Fruit fly (Drosophila melanogaster) whole organism, embryonic: ENCODE data around the gene CG32036.

Experiments
- Ada2b ChIP-seq: fragments of 200-800 bp; sonication (Bioruptor generic); IDR thresholded peaks from 2 replicates; pipeline ENCODE4 v1.3.6; 2022; ENCODE audit warnings: missing biosample characterization, missing genetic modification characterization
- CG10147 ChIP-seq: fragments of 200-800 bp; sonication (Bioruptor generic); optimal IDR thresholded peaks from 2 replicates; lab custom pipeline; 2019; ENCODE audit warnings: missing biosample characterization, mild to moderate bottlenecking, missing genetic modification characterization, moderate library complexity
- CG12391 ChIP-seq: fragments of 200-800 bp; sonication (Bioruptor generic); optimal IDR thresholded peaks from 3 replicates; lab custom pipeline; 2018; ENCODE audit warnings: missing biosample characterization, mild to moderate bottlenecking, missing genetic modification characterization, moderate library complexity
- CG12659 ChIP-seq: fragments of 200-800 bp; sonication (Bioruptor generic); optimal IDR thresholded peaks from 3 replicates; lab custom pipeline; 2017; ENCODE audit warnings: mild to moderate bottlenecking, missing biosample characterization, missing genetic modification reagents, missing genetic modification characterization
- CG13287 ChIP-seq: fragments of 200-800 bp; sonication (Bioruptor generic); IDR thresholded peaks from 2 replicates; pipeline ENCODE4 v1.3.6; 2022; ENCODE audit warnings: missing biosample characterization, missing genetic modification characterization; ENCODE audit not compliant: partially characterized antibody
- CG14710 ChIP-seq: fragments of 200-800 bp; sonication (Bioruptor generic); optimal IDR thresholded peaks from 3 replicates; lab custom pipeline; 2019; ENCODE audit warnings: missing biosample characterization, mild to moderate bottlenecking, missing genetic modification characterization, moderate library complexity
- CG15601 ChIP-seq: fragments of 200-800 bp; sonication (Bioruptor generic); optimal IDR thresholded peaks from 3 replicates; lab custom pipeline; 2019; ENCODE audit warnings: missing biosample characterization, mild to moderate bottlenecking, missing genetic modification characterization, moderate library complexity
- CG16813 ChIP-seq: fragments of 200-800 bp; sonication (Bioruptor generic); IDR thresholded peaks from 3 replicates; pipeline ENCODE4 v1.3.6; 2022; ENCODE audit warnings: missing biosample characterization, missing genetic modification characterization; ENCODE audit not compliant: partially characterized antibody
- CG2712 ChIP-seq: fragments of 200-800 bp; optimal IDR thresholded peaks from 3 replicates; lab custom pipeline; 2019; ENCODE audit warnings: missing biosample characterization, mild to moderate bottlenecking, missing genetic modification characterization, moderate library complexity
- CG3407 ChIP-seq: fragments of 200-800 bp; sonication (Bioruptor generic); optimal IDR thresholded peaks from 2 replicates; lab custom pipeline; 2018; ENCODE audit warnings: missing biosample characterization, mild to moderate bottlenecking, missing genetic modification characterization
- CG42726 ChIP-seq: fragments of 200-800 bp; sonication (Bioruptor generic); IDR thresholded peaks from 2 replicates; pipeline ENCODE4 v1.3.6; 2022; ENCODE audit warnings: missing biosample characterization, missing genetic modification characterization; ENCODE audit not compliant: partially characterized antibody
- CG4617 ChIP-seq: fragments of 200-800 bp; sonication (Bioruptor generic); optimal IDR thresholded peaks from 3 replicates; lab custom pipeline; 2016; ENCODE audit warnings: missing biosample characterization, missing genetic modification characterization, borderline replicate concordance
- CG4730 ChIP-seq: fragments of 200-800 bp; sonication (Bioruptor generic); IDR thresholded peaks from 2 replicates; pipeline ENCODE4 v1.3.6; 2022; ENCODE audit warnings: missing biosample characterization, missing genetic modification characterization
- CG8924 ChIP-seq: fragments of 200-800 bp; optimal IDR thresholded peaks from 3 replicates; lab custom pipeline; 2019; ENCODE audit warnings: missing biosample characterization, mild to moderate bottlenecking, missing genetic modification characterization, moderate library complexity
- CG9797 ChIP-seq: fragments of 200-800 bp; sonication (Bioruptor generic); optimal IDR thresholded peaks from 3 replicates; lab custom pipeline; 2018; ENCODE audit warnings: missing biosample characterization, mild to moderate bottlenecking, missing genetic modification characterization
- CTCF ChIP-seq: fragments of 200-800 bp; sonication (Bioruptor generic); optimal IDR thresholded peaks from 2 replicates; lab custom pipeline; 2017; ENCODE audit warnings: missing biosample characterization, mild to moderate bottlenecking, missing genetic modification characterization, moderate library complexity
- Dll ChIP-seq: fragments of 200-800 bp; sonication (Bioruptor generic); IDR thresholded peaks from 4 replicates; pipeline ENCODE4 v1.3.6; 2022; ENCODE audit warnings: missing biosample characterization, missing genetic modification characterization; ENCODE audit not compliant: partially characterized antibody
- Doc2 ChIP-seq: fragments of 200-800 bp; sonication (Bioruptor generic); IDR thresholded peaks from 2 replicates; pipeline ENCODE4 v1.3.6; 2022; ENCODE audit warnings: missing biosample characterization, missing genetic modification characterization
- E2f2 ChIP-seq: fragments of 200-800 bp; sonication (Bioruptor generic); IDR thresholded peaks from 2 replicates; pipeline ENCODE4 v1.3.6; 2022; ENCODE audit warnings: missing biosample characterization, missing genetic modification characterization
- Ets97D ChIP-seq: fragments of 200-800 bp; sonication (Bioruptor generic); optimal IDR thresholded peaks from 3 replicates; lab custom pipeline; 2016; ENCODE audit warnings: missing biosample characterization, missing genetic modification characterization
- Fer1 ChIP-seq: fragments of 200-800 bp; sonication (Bioruptor generic); optimal IDR thresholded peaks from 2 replicates; lab custom pipeline; 2017; ENCODE audit warnings: missing biosample characterization, mild to moderate bottlenecking, missing genetic modification characterization
- MBD-R2 ChIP-seq: fragments of 200-800 bp; sonication (Bioruptor generic); IDR thresholded peaks from 2 replicates; pipeline ENCODE4 v1.3.6; 2022; ENCODE audit warnings: missing biosample characterization, missing genetic modification characterization
- MESR4 ChIP-seq: fragments of 200-800 bp; sonication (Bioruptor generic); optimal IDR thresholded peaks from 2 replicates; lab custom pipeline; 2018; ENCODE audit warnings: missing biosample characterization, mild to moderate bottlenecking, missing genetic modification characterization, moderate library complexity
- Med ChIP-seq: fragments of 200-800 bp; sonication (Bioruptor generic); peaks from one replicate; lab custom pipeline; 2016; ENCODE audit warnings: missing biosample characterization, missing genetic modification characterization, mild to moderate bottlenecking, inconsistent platforms, moderate library complexity
- Myb ChIP-seq: fragments of 200-800 bp; sonication (Bioruptor generic); optimal IDR thresholded peaks from 2 replicates; lab custom pipeline; 2016; ENCODE audit warnings: missing biosample characterization, missing genetic modification characterization
- Pdp1 ChIP-seq, 2 experiments: fragments of 200-800 bp; sonication (Bioruptor generic); optimal IDR thresholded peaks; 3 replicates each; lab custom pipeline; 2016; ENCODE audit warnings: missing biosample characterization in 2 of 2, missing genetic modification characterization in 2 of 2, mild to moderate bottlenecking in 1 of 2, moderate library complexity in 1 of 2
- Stat92E ChIP-seq, 3 experiments: fragments of >200 bp in 2 of 3; fragments of 200-800 bp in 1 of 3; sonication (Bioruptor generic) in 1 of 3; optimal IDR thresholded peaks; 2 replicates each; lab custom pipeline; 2017 to 2019; ENCODE audit warnings: missing biosample characterization in 3 of 3, missing genetic modification characterization in 3 of 3, mild to moderate bottlenecking in 1 of 3, moderate library complexity in 1 of 3
- Xrp1 ChIP-seq: fragments of 200-800 bp; sonication (Bioruptor generic); IDR thresholded peaks from 2 replicates; pipeline ENCODE4 v1.3.6; 2022; ENCODE audit warnings: missing biosample characterization, missing genetic modification characterization
- YL-1 ChIP-seq: fragments of 200-800 bp; sonication (Bioruptor generic); optimal IDR thresholded peaks from 3 replicates; lab custom pipeline; 2017; ENCODE audit warnings: missing biosample characterization, mild to moderate bottlenecking, missing genetic modification characterization
- al ChIP-seq: fragments of 200-800 bp; sonication (Bioruptor generic); IDR thresholded peaks from 2 replicates; pipeline ENCODE4 v1.3.6; 2022; ENCODE audit warnings: missing biosample characterization, missing genetic modification characterization
- bcd ChIP-seq: fragments of 200-800 bp; sonication (Bioruptor generic); optimal IDR thresholded peaks from 2 replicates; lab custom pipeline; 2017; ENCODE audit warnings: missing biosample characterization, mild to moderate bottlenecking, missing genetic modification characterization
- crp ChIP-seq, 2 experiments: fragments of 200-800 bp; sonication (Bioruptor generic); optimal IDR thresholded peaks; 2 replicates in 1 of 2; 3 replicates in 1 of 2; lab custom pipeline; 2017; ENCODE audit warnings: missing biosample characterization in 2 of 2, missing genetic modification characterization in 2 of 2, mild to moderate bottlenecking in 1 of 2, moderate library complexity in 1 of 2
- dm ChIP-seq: fragments of 200-800 bp; sonication (Bioruptor generic); optimal IDR thresholded peaks from 3 replicates; lab custom pipeline; 2016; ENCODE audit warnings: missing biosample characterization, missing genetic modification characterization
- dpn ChIP-seq, 2 experiments: fragments of 200-800 bp; sonication (Bioruptor generic); optimal IDR thresholded peaks; 3 replicates each; lab custom pipeline; 2016; ENCODE audit warnings: missing biosample characterization in 2 of 2, missing genetic modification characterization in 2 of 2
- ftz-f1 ChIP-seq: fragments of 200-800 bp; sonication (Bioruptor generic); optimal IDR thresholded peaks from 2 replicates; lab custom pipeline; 2016; ENCODE audit warnings: missing biosample characterization, missing genetic modification characterization
- gfzf ChIP-seq: fragments of 200-800 bp; sonication (Bioruptor generic); optimal IDR thresholded peaks from 2 replicates; lab custom pipeline; 2016; ENCODE audit warnings: missing biosample characterization, mild to moderate bottlenecking, missing genetic modification characterization, moderate library complexity
- nerfin-1 ChIP-seq: fragments of 200-800 bp; sonication (Bioruptor generic); optimal IDR thresholded peaks from 3 replicates; lab custom pipeline; 2019; ENCODE audit warnings: missing biosample characterization, mild to moderate bottlenecking, missing genetic modification characterization, moderate library complexity
- odd ChIP-seq: fragments of 200-800 bp; sonication (Bioruptor generic); optimal IDR thresholded peaks from 2 replicates; lab custom pipeline; 2017; ENCODE audit warnings: missing biosample characterization, mild to moderate bottlenecking, missing genetic modification characterization
- row ChIP-seq: fragments of 200-800 bp; sonication (Bioruptor generic); IDR thresholded peaks from 3 replicates; pipeline ENCODE4 v1.3.6; 2022; ENCODE audit warnings: missing biosample characterization, missing genetic modification characterization
- sens ChIP-seq: fragments of 200-800 bp; sonication (Bioruptor generic); peaks from one replicate; lab custom pipeline; 2016; ENCODE audit warnings: missing biosample characterization, missing genetic modification characterization
- trem ChIP-seq: fragments of 200-800 bp; optimal IDR thresholded peaks from 3 replicates; lab custom pipeline; 2019; ENCODE audit warnings: missing biosample characterization, mild to moderate bottlenecking, missing genetic modification characterization, moderate library complexity
- unc-4 ChIP-seq: fragments of 200-800 bp; sonication (Bioruptor generic); IDR thresholded peaks from 2 replicates; pipeline ENCODE4 v1.3.6; 2022; ENCODE audit warnings: missing biosample characterization, missing genetic modification characterization; ENCODE audit not compliant: partially characterized antibody

CG32036 gene

DNA sequence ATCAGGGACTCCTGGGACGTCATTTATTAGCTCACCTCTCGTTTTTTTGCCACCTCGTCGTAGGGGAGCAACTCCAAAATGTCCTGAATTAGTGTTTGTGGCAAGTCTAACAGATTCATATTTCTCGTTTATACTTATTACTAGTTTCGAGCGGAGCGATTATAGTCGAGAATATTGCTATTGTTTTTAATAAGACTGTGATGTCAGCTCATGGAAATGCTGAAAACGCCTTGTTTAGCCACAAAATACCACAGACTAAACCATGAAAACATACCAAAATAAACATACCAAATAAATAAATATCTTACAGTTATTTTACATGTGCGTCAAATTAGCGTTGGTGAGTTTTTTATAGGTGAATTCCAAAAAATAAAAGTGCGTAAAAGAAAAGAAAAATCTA, 1.4 kb downstream of the CG32036 start, which contains the start of gene pall (continued):
- TF ChIP-seq crp (GFP tag; optimal IDR thresholded peaks at IDR 0.05; lab: Kevin White, UChicago) (no peak), trem (tag; lab: Kevin White, UChicago) (peak; percentile 60), CTCF (peak; percentile 63), Ets97D (GFP tag; lab: Kevin White, UChicago) (peak; percentile 38), CG2712 (tag; lab: Kevin White, UChicago) (peak; percentile 36), bcd (GFP tag; lab: Kevin White, UChicago) (no peak), CG4617 (GFP tag; lab: Kevin White, UChicago) (peak; percentile 77), CG10147 (GFP tag; lab: Kevin White, UChicago) (no peak), CG3407 (GFP tag; lab: Kevin White, UChicago) (no peak), nerfin-1 (peak; percentile 88), gfzf (GFP tag; lab: Kevin White, UChicago) (peak; percentile 92), CG12659 (GFP tag; lab: Kevin White, UChicago) (peak; percentile 64), CG12391 (peak; percentile 20), Dll (GFP tag; lab: Robert Waterston, UW) (peak; percentile 43; the same call in 2 of the 4 replicates), CG42726 (GFP tag; lab: Robert Waterston, UW) (no peak), Stat92E (GFP tag; optimal IDR thresholded peaks at IDR 0.05; lab: Kevin White, UChicago) (peak in 1 of 3 experiments; percentile 56), sens (GFP tag; lab: Kevin White, UChicago) (peak; percentile 70), CG14710 (tag; lab: Kevin White, UChicago) (peak; percentile 32), CG9797 (peak; percentile 76), dpn (GFP tag; optimal IDR thresholded peaks at IDR 0.05; lab: Kevin White, UChicago) (no peak), YL-1 (GFP tag; lab: Kevin White, UChicago) (peak; percentile 63), Myb (peak; percentile 17), MESR4 (GFP tag; lab: Kevin White, UChicago) (peak; percentile 85), al (GFP tag; lab: Robert Waterston, UW) (no peak), dm (GFP tag; lab: Kevin White, UChicago) (no peak), CG4730 (no peak), Fer1 (GFP tag; lab: Kevin White, UChicago) (peak; percentile 34), CG15601 (tag; lab: Kevin White, UChicago) (peak; percentile 20), Doc2 (no peak), ftz-f1 (no peak), CG8924 (tag; lab: Kevin White, UChicago) (peak; percentile 38), MBD-R2 (peak; percentile 60), Pdp1 (GFP tag; optimal IDR thresholded peaks at IDR 0.05; lab: Kevin White, UChicago) (peak in 1 of 2 experiments; percentile 18), Xrp1 (GFP tag; lab: Robert Waterston, UW) (no peak), odd (GFP tag; lab: Kevin White, UChicago) (no peak), unc-4 (GFP tag; lab: Robert Waterston, UW) (peak; percentile 43; the same call in 1 of the 2 replicates), CG13287 (GFP tag; lab: Robert Waterston, UW) (peak; percentile 54; the same call in 1 of the 2 replicates), Ada2b (no peak), row (peak; percentile 12; the same call in 1 of the 3 replicates), E2f2 (peak; percentile 57; the same call in 1 of the 2 replicates), CG16813 (GFP tag; lab: Robert Waterston, UW) (0 out of 3 replicates have a peak, but pooled peaks have one; percentile 16), Med (GFP tag; lab: Kevin White, UChicago) (peak; percentile 68)
